Fruit fly (Drosophila melanogaster) whole organism, embryonic: ENCODE data around the gene CG11970.

Experiments used
- Abd-B ChIP-seq: fragments of 200-800 bp; sonication (Bioruptor generic); optimal IDR thresholded peaks from 2 replicates; lab custom pipeline; 2018; ENCODE audit warnings: missing biosample characterization, mild to moderate bottlenecking, missing genetic modification characterization, moderate library complexity
- CG11696 ChIP-seq: fragments of 200-800 bp; sonication (Bioruptor generic); IDR thresholded peaks from 2 replicates; pipeline ENCODE4 v1.3.6; 2022; ENCODE audit warnings: missing biosample characterization, missing genetic modification characterization
- CG12236 ChIP-seq: fragments of 200-800 bp; sonication (Bioruptor generic); optimal IDR thresholded peaks from 2 replicates; lab custom pipeline; 2016; ENCODE audit warnings: missing biosample characterization, missing genetic modification characterization
- CG33213 ChIP-seq: fragments of 200-800 bp; sonication (Bioruptor generic); optimal IDR thresholded peaks from 3 replicates; lab custom pipeline; 2016; ENCODE audit warnings: missing biosample characterization, missing genetic modification characterization
- CG4854 ChIP-seq: fragments of 200-800 bp; sonication (Bioruptor generic); optimal IDR thresholded peaks from 2 replicates; lab custom pipeline; 2016; ENCODE audit warnings: missing biosample characterization, missing genetic modification characterization, inconsistent platforms
- Hr3 ChIP-seq: fragments of 200-800 bp; sonication (Bioruptor generic); optimal IDR thresholded peaks from 3 replicates; lab custom pipeline; 2016; ENCODE audit warnings: missing biosample characterization, missing genetic modification characterization
- Hsf ChIP-seq: fragments of 200-800 bp; sonication (Bioruptor generic); optimal IDR thresholded peaks from 3 replicates; lab custom pipeline; 2016; ENCODE audit warnings: missing biosample characterization, missing genetic modification characterization
- hbn ChIP-seq: fragments of 200-800 bp; sonication (Bioruptor generic); IDR thresholded peaks from 2 replicates; pipeline ENCODE4 v1.3.6; 2022; ENCODE audit warnings: missing biosample characterization, missing genetic modification characterization; ENCODE audit not compliant: partially characterized antibody
- kni ChIP-seq: fragments of 200-800 bp; sonication (Bioruptor generic); optimal IDR thresholded peaks from 3 replicates; lab custom pipeline; 2017; ENCODE audit warnings: mild to moderate bottlenecking, missing biosample characterization, missing genetic modification reagents, missing genetic modification characterization

dm6 chr3R:8945502-8946324 is 38.8 kb upstream of the CG11970 start:
- TF ChIP-seq CG12236 (GFP tag; lab: Kevin White, UChicago) (no peak), Hsf (GFP tag; lab: Kevin White, UChicago) (peak; percentile 63), CG11696 (GFP tag; lab: Robert Waterston, UW) (0 out of 2 replicates have a peak, but pooled peaks have one; percentile 35), Hr3 (GFP tag; lab: Kevin White, UChicago) (peak; percentile 83), CG4854 (GFP tag; lab: Kevin White, UChicago) (peak; percentile 51), hbn (no peak), CG33213 (GFP tag; lab: Kevin White, UChicago) (no peak), kni (GFP tag; lab: Kevin White, UChicago) (peak; percentile 63), Abd-B (GFP tag; lab: Kevin White, UChicago) (peak; percentile 87)
